Worm (Caenorhabditis elegans) whole organism, early embryonic: Measurements from ENCODE around the gene F36D3.8.

ENCODE experiments used
- ama-1 ChIP-seq: fragments of 150-350 bp; optimal IDR thresholded peaks from 2 replicates; lab custom pipeline; 2014
- ceh-13 ChIP-seq: fragments of 200-800 bp; sonication (Bioruptor generic); optimal IDR thresholded peaks from 2 replicates; lab custom pipeline; 2018; ENCODE audit warnings: mild to moderate bottlenecking, missing genetic modification characterization, missing compliant biosample characterization
- ets-7 ChIP-seq: sonication (generic microtip); optimal IDR thresholded peaks from 2 replicates; lab custom pipeline; 2016; ENCODE audit warnings: missing genotype, missing genetic modification characterization, missing compliant biosample characterization
- hmg-4 ChIP-seq: fragments of 200-800 bp; sonication (Bioruptor generic); optimal IDR thresholded peaks from 2 replicates; lab custom pipeline; 2018; ENCODE audit warnings: mild to moderate bottlenecking, missing genetic modification characterization, missing compliant biosample characterization
- hnd-1 ChIP-seq: sonication (generic microtip); optimal IDR thresholded peaks from 2 replicates; lab custom pipeline; 2016; ENCODE audit warnings: missing genetic modification characterization, missing compliant biosample characterization
- tbx-11 ChIP-seq: fragments of 200-800 bp; sonication (Bioruptor generic); IDR thresholded peaks from 2 replicates; pipeline ENCODE4 v1.3.6; 2022; ENCODE audit warnings: missing genetic modification characterization, missing compliant biosample characterization

DNA sequence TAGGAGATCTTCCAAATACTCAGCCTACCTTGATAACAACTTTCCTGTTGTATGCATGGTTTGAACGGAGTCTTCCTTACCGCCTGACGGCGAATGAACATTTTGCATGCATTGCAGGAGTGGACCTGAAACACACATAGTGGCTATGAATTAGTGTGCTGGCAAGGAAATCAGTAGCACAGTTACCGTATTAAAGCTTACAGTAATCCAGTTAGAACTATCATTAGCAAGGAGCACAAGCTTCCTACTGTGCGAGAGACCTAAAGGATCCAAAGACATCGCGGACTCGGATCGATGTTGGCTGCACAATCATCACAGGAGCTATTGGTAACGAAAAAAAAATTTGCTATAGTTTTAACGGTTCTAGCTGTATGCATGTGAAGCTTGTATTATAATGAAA, 43.7 kb downstream of the F36D3.8 start, which contains the start of gene nhr-233:
- TF ChIP-seq tbx-11 (GFP tag; lab: Robert Waterston, UW): no peak
- TF ChIP-seq hmg-4 (GFP tag; lab: Kevin White, UChicago): no peak
- TF ChIP-seq ama-1 (lab: Kevin White, UChicago): no peak
- TF ChIP-seq ets-7 (tag; lab: Kevin White, UChicago): no peak
- TF ChIP-seq hnd-1 (tag; lab: Kevin White, UChicago): no peak
- TF ChIP-seq ceh-13 (GFP tag; lab: Kevin White, UChicago): no peak
